Worm (Caenorhabditis elegans): ENCODE measurements around the gene C18A3.7.

Gene C18A3.7

DNA sequence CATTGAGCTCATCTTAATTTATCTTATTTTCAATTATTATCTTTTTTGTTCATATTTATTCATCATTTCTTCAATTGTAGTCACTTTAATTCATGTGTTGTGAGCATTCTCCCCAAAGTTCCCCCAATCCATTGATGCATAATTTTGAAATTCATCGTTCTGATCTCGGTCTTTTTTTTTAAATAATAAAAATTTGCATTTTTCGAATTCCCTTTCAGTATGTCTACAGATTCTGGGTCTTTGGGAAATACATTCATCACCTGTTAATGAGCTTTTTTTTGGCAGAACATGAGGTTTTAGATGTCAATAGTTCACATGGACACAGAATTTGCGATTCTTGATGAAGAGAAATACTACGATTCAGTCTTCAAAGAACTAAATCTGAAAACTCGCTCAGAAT is 10.4 kb downstream of the C18A3.7 start, which contains the start of gene damt-1:
Gene damt-1 (plus strand): TSS at position 301 of the 400 bp plus-strand sequence.
- TF ChIP-seq F10E7.11 (tag; optimal IDR thresholded peaks at IDR 0.05), result no peak
- TF ChIP-seq ceh-91 (GFP tag; IDR thresholded peaks at IDR 0.05), result no peak
- no peak for TF ChIP-seq ama-1 (optimal IDR thresholded peaks at IDR 0.05)
- no peak for TF ChIP-seq ama-1 (GFP tag; optimal IDR thresholded peaks at IDR 0.05)
- TF ChIP-seq hmg-1.2 (GFP tag; IDR thresholded peaks at IDR 0.05), result no peak
- TF ChIP-seq snpc-1.3 (tag; optimal IDR thresholded peaks at IDR 0.05; ENCODE audit: insufficient read depth), result no peak
- TF ChIP-seq pha-4 (tag; optimal IDR thresholded peaks at IDR 0.05), result no peak

- TF ChIP-seq aptf-3 (GFP tag; IDR thresholded peaks at IDR 0.05) (no peak), die-1 (tag; optimal IDR thresholded peaks at IDR 0.05) (no peak), madf-6 (GFP tag; IDR thresholded peaks at IDR 0.05) (no peak), D2030.7 (GFP tag; IDR thresholded peaks at IDR 0.05) (no peak), F33H1.4 (GFP tag; IDR thresholded peaks at IDR 0.05) (no peak), lsl-1 (GFP tag; optimal IDR thresholded peaks at IDR 0.05) (no peak), T07F8.4 (tag; optimal IDR thresholded peaks at IDR 0.05) (no peak), zfh-2 (GFP tag; conservative IDR thresholded peaks at IDR 0.05) (no peak), bed-2 (GFP tag; IDR thresholded peaks at IDR 0.05) (no peak), mes-4 (tag; optimal IDR thresholded peaks at IDR 0.05) (no peak), nhr-90 (tag; optimal IDR thresholded peaks at IDR 0.05) (no peak), mxl-1 (tag; optimal IDR thresholded peaks at IDR 0.05) (no peak), nfya-2 (GFP tag; IDR thresholded peaks at IDR 0.05) (no peak), F37B4.10 (GFP tag; IDR thresholded peaks at IDR 0.05) (no peak)
Measured at ce11 chrII:5717831-5718230, 12.4 kb downstream of the C18A3.7 start, which contains the start of gene zipt-3. Gene zipt-3 (plus strand): TSS chrII:5718131.

DNA sequence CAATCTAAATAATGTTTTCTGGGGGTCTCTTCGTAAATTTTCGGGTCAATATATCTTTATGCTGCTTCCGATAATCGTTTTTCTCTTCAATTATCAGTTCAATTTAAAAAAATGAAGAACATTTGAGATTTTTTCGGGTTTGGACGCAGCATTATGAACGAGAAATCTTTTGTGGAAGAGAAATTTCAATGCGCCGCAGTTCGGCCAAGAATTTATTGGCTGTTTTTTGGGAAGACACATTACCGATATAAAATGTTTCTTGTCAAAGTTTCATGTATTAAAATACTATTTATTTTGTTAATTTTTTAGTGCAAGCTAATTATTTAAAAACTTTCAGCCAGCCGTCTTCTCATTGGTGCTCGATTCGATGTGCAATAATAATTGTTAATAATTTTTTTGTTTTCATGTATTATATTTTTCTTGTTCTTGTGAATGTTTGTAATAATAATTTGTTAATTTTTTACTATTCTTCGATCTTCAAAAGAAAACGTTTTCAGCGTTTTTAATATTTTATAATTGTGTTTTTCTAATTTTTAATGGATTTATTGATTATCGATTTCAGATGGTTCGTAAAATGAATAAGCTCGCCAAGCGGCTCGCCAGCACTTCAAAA is 14.4 kb downstream of the C18A3.7 start, which contains the start of the genes C18A3.10 and C18A3.3:
Gene C18A3.10 (minus strand): TSS at position 101 of the 613 bp plus-strand sequence.
Gene C18A3.3 (plus strand): TSS at position 563 of the 613 bp plus-strand sequence.
- no peak for TF ChIP-seq hlh-12 (tag; optimal IDR thresholded peaks at IDR 0.05)
- TF ChIP-seq hmg-1.2 (GFP tag; IDR thresholded peaks at IDR 0.05), result no peak
- no peak for TF ChIP-seq nfyb-1 (GFP tag; IDR thresholded peaks at IDR 0.05)
- peak; percentile 27 for TF ChIP-seq nhr-80 (tag; optimal IDR thresholded peaks at IDR 0.05)
- TF ChIP-seq madf-3 (GFP tag; IDR thresholded peaks at IDR 0.05), result 0 out of 2 replicates have a peak, but pooled peaks have one; percentile 28
- no peak for TF ChIP-seq aptf-2 (GFP tag; conservative IDR thresholded peaks at IDR 0.05)
- no peak for TF ChIP-seq ccch-3 (GFP tag; optimal IDR thresholded peaks at IDR 0.05)
- no peak for TF ChIP-seq tlf-1 (GFP tag; optimal IDR thresholded peaks at IDR 0.05)
- TF ChIP-seq ceh-91 (GFP tag; IDR thresholded peaks at IDR 0.05), result no peak
- TF ChIP-seq bed-2 (GFP tag; IDR thresholded peaks at IDR 0.05), result no peak
- no peak for TF ChIP-seq mes-4 (tag; optimal IDR thresholded peaks at IDR 0.05)

DNA sequence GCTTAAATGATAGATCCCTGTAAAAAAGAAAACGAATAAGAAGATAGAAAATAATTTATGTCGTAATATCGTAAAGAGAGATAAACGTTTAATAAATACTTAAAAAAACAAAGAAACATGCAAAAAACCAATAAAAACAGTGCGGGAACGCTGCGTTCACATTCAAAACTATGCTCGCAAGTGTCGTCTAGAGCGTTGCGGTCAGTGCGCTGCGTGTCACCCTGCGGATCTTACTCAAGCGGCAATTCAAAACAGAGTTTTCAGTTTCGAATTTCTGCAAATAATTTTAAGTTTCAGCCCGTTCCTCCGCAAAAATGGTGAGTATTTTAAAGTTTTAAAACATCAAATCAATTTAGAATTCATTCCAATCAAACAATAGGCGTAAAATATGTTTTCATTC is 15.4 kb downstream of the C18A3.7 start, which contains the start of the genes tiar-1 and lelo-4:
Gene tiar-1 (minus strand): TSS at position 17 of the 400 bp plus-strand sequence.
Gene lelo-4 (plus strand): TSS at position 118 of the 400 bp plus-strand sequence.
- TF ChIP-seq sea-2 (GFP tag; IDR thresholded peaks at IDR 0.05), result no peak
- no peak for TF ChIP-seq ztf-28 (GFP tag; IDR thresholded peaks at IDR 0.05)
- TF ChIP-seq tbp1 (GFP tag; optimal IDR thresholded peaks at IDR 0.05), result peak; percentile 16
- TF ChIP-seq ztf-22 (GFP tag; optimal IDR thresholded peaks at IDR 0.05), result no peak
- TF ChIP-seq ztf-25 (GFP tag; IDR thresholded peaks at IDR 0.05), result no peak
- no peak for TF ChIP-seq bed-2 (GFP tag; IDR thresholded peaks at IDR 0.05)
- no peak for TF ChIP-seq somi-1 (GFP tag; optimal IDR thresholded peaks at IDR 0.05)
- TF ChIP-seq F57C9.4 (tag; optimal IDR thresholded peaks at IDR 0.05), result no peak
- no peak for TF ChIP-seq ets-4 (GFP tag; optimal IDR thresholded peaks at IDR 0.05)
- peak; percentile 86 for TF ChIP-seq F23B12.7 (tag; optimal IDR thresholded peaks at IDR 0.05; ENCODE audit: insufficient read depth)
- TF ChIP-seq lin-40 (tag; optimal IDR thresholded peaks at IDR 0.05), result peak; percentile 16
- peak; percentile 53; the same call in 1 of the 2 replicates for TF ChIP-seq madf-6 (GFP tag; IDR thresholded peaks at IDR 0.05)
- TF ChIP-seq D2030.7 (GFP tag; IDR thresholded peaks at IDR 0.05), result peak; percentile 19; the same call in 1 of the 2 replicates
- no peak for TF ChIP-seq F39B2.1 (GFP tag; IDR thresholded peaks at IDR 0.05)
- no peak for TF ChIP-seq let-526 (GFP tag; IDR thresholded peaks at IDR 0.05)
- peak; percentile 64 for TF ChIP-seq attf-5 (GFP tag; optimal IDR thresholded peaks at IDR 0.05)
- peak; percentile 72 for TF ChIP-seq snpc-3.4 (tag; optimal IDR thresholded peaks at IDR 0.05)
- TF ChIP-seq lin-35 (GFP tag; optimal IDR thresholded peaks at IDR 0.05), result peak in 1 of 3 experiments; percentile 62
- TF ChIP-seq Y67H2A.10 (GFP tag; conservative IDR thresholded peaks at IDR 0.05), result no peak
- no peak for TF ChIP-seq nfya-2 (GFP tag; IDR thresholded peaks at IDR 0.05)

Data from whole organism, young adult.